Worm (Caenorhabditis elegans) whole organism, L4 larva: ENCODE measurements around the gene ints-11.

Experiments used
- F44E2.7 ChIP-seq: fragments of 200-800 bp; sonication (Bioruptor generic); IDR thresholded peaks from 2 replicates; pipeline ENCODE4 v2.1.2; 2022; ENCODE audit warnings: missing genetic modification characterization, missing compliant biosample characterization
- fkh-10 ChIP-seq: fragments of 150-350 bp; optimal IDR thresholded peaks from 2 replicates; lab custom pipeline; 2014; ENCODE audit warnings: missing biosample characterization, missing genetic modification reagents, missing genetic modification characterization
- mdt-29 ChIP-seq: fragments of 200-800 bp; sonication (Bioruptor generic); IDR thresholded peaks from 2 replicates; pipeline ENCODE4 v1.3.6; 2022; ENCODE audit warnings: missing genetic modification reagents, missing genetic modification characterization, missing compliant biosample characterization
- pha-4 ChIP-seq, 2 experiments: fragments of 150-350 bp in 1 of 2; fragments of 200-800 bp in 1 of 2; sonication (Bioruptor generic) in 1 of 2; IDR thresholded peaks in 1 of 2; optimal IDR thresholded peaks in 1 of 2; 2 replicates each; pipeline versions ENCODE4 v1.3.6 to Lab custom; 2014 to 2022; ENCODE audit warnings: missing genetic modification characterization in 2 of 2, missing genetic modification reagents in 2 of 2, missing biosample characterization in 1 of 2, missing compliant biosample characterization in 1 of 2
- unc-130 ChIP-seq: sonication (generic microtip); optimal IDR thresholded peaks from 2 replicates; lab custom pipeline; 2016; ENCODE audit warnings: missing genetic modification reagents, missing genetic modification characterization, missing compliant biosample characterization

- no peak for TF ChIP-seq fkh-10 (GFP tag; lab: Kevin White, UChicago)
- TF ChIP-seq pha-4 (GFP tag; IDR thresholded peaks at IDR 0.05; lab: Robert Waterston, UW): no peak
- no peak for TF ChIP-seq pha-4 (tag; optimal IDR thresholded peaks at IDR 0.05; lab: Kevin White, UChicago)
- TF ChIP-seq mdt-29 (GFP tag; lab: Robert Waterston, UW): no peak
- TF ChIP-seq unc-130 (GFP tag; lab: Kevin White, UChicago): no peak
- no peak for TF ChIP-seq F44E2.7 (GFP tag; lab: Robert Waterston, UW)
These were observed 44.2 kb upstream of the ints-11 start for ce11 chrII:8187516-8187915.
